Worm (Caenorhabditis elegans) whole organism, late embryonic: Measurements from ENCODE around the gene Y7A5A.10.

Source experiments
- hlh-6 ChIP-seq: sonication (generic microtip); optimal IDR thresholded peaks from 2 replicates; lab custom pipeline; 2016; ENCODE audit warnings: missing genotype, missing genetic modification characterization, missing compliant biosample characterization
- zip-5 ChIP-seq: sonication (generic microtip); optimal IDR thresholded peaks from 2 replicates; lab custom pipeline; 2016; ENCODE audit warnings: missing genetic modification characterization, missing compliant biosample characterization

DNA sequence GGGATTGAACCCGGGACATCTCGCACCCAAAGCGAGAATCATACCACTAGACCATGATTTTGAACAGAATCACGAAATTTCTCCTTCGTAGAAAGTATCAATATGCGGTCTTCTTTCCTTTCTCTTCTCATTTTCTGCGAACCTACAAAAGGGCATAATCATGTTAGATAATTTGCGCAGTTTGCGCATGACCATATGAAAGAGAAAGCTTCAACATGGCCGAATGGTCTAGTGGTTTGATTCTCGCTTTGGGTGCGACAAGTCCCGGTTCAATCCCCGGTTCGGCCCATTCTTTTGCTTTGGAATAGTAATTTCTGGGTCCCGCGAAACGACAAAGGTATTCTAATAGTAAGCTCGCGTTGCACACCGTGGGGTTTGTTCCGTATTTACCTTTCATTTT lies 47.1 kb downstream of the Y7A5A.10 start:
- TF ChIP-seq zip-5 (tag; lab: Kevin White, UChicago), result no peak
- no peak for TF ChIP-seq hlh-6
